Fruit fly (Drosophila melanogaster): ENCODE results near the gene H.

H gene

DNA sequence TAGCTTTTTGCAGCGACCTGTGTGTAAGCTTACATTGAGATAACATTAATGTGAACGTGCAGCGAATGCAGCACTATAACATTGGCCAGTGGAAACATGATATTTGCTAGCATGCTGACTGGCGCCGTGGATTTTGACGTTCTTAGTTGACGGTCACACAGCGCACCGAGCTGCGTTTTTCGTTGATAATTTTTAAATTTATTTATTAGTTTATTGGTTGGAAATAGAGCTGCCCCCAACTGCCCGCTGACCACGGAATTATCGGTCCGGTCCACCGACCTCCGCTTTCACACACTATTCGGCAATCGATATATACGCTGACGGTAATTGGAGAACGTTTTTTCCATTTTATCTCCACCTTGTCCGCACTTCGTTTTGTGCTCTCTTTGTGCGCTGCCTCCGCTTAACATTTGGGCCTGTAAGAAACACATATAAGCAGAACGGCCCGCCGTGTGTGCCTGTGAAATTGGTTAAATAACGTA lies at the start of gene H:
H (plus strand) TSS at position 134 of the 482 bp plus-strand sequence.
- TF ChIP-seq CG17801 (GFP tag; optimal IDR thresholded peaks at IDR 0.05; ENCODE audit: partially characterized antibody), result no peak

- no peak for TF ChIP-seq CG17801 (GFP tag; optimal IDR thresholded peaks at IDR 0.05; ENCODE audit: partially characterized antibody)
Measured at dm6 chr3R:20573326-20573725, 48.4 kb upstream of the H start.

DNA sequence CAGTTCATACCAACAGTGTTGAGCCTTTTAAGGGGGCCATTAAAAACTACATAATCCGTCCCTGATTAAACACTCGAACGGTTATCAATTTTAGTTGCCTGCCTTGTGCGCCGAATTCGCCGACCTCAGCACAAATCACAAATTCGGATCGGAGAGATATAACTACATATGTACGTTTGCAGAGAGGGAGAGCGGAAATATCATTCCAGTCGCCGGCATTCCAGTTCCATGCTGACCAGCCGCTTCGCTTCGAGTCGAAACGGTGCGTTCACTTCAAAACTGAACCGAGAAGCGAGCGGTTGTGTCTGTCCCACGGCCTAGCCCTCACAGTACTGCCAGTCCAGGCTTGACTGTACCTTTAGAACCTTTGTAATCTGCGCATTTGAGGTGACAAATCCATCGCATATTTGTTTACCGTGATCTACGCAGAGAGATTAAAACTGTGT lies 47.2 kb upstream of the H start:
- peak; percentile 70 for TF ChIP-seq CG17801 (GFP tag; optimal IDR thresholded peaks at IDR 0.05; ENCODE audit: partially characterized antibody)

DNA sequence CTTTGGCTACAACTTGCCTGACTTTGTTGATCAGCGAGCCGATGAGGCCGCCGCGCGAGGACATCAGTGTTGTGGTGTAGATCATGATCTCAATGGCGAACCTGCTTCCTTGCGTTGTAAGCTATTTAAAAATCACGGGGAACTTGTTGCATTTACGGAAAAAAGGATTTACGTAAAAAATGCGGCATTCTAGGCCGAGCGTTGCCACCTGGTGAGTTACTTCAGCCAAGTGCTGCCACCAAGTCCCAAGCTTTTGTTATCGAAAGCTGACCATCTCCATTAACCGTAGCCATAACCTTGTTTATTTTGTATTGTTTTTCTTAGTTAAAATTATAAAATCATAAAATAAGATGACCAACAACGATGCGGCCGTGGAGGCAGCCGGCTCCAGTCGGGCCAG lies 44.9 kb upstream of the H start, which contains the start of the genes TFAM and CG5412:
TFAM (minus strand) TSS at position 222 of the 400 bp plus-strand sequence.
CG5412 (plus strand) TSS at position 265 of the 400 bp plus-strand sequence.
- TF ChIP-seq CG17801 (GFP tag; optimal IDR thresholded peaks at IDR 0.05; ENCODE audit: partially characterized antibody), result no peak

dm6 chr3R:20579816-20580215 lies 41.9 kb upstream of the H start, which contains the start of the genes EloB and Srp14:
TSS of gene EloB (minus strand) at chr3R:20579850.
TSS of gene Srp14 (plus strand) at chr3R:20580115.
- peak; percentile 88 for TF ChIP-seq CG17801 (GFP tag; optimal IDR thresholded peaks at IDR 0.05; ENCODE audit: partially characterized antibody)

DNA sequence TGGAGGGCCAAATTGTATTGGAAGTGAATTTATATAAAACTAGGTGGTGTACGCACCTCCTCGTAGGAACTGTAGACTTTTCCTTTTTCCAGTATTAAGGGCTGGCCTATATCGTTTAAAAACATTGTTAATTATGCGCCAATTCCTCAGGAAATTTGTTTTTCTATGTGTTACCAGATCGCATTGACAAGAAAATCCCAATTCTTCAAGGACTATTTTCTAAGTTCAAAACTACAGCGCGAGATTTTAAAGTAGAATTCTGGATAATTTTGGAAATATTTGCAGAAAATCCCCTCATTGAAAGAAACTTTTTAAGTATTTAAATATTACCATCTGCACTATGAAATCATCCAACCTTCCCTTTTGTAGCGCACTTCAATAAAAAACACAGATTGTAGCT lies 40.4 kb upstream of the H start, which contains the start of gene CG34008:
CG34008 (minus strand) TSS at position 147 of the 400 bp plus-strand sequence.
- TF ChIP-seq CG17801 (GFP tag; optimal IDR thresholded peaks at IDR 0.05; ENCODE audit: partially characterized antibody), result no peak

dm6 chr3R:20585566-20585965 lies 36.2 kb upstream of the H start, which contains the start of gene CG16953:
TSS of gene CG16953 (minus strand) at chr3R:20585833.
- peak; percentile 40 for TF ChIP-seq CG17801 (GFP tag; optimal IDR thresholded peaks at IDR 0.05; ENCODE audit: partially characterized antibody)

dm6 chr3R:20586409-20586808 lies 35.3 kb upstream of the H start:
- no peak for TF ChIP-seq CG17801 (GFP tag; optimal IDR thresholded peaks at IDR 0.05; ENCODE audit: partially characterized antibody)

dm6 chr3R:20587630-20588479 lies 33.9 kb upstream of the H start, which contains the start of gene Septin2:
TSS of gene Septin2 (minus strand) at chr3R:20588356.
- peak; percentile 65 for TF ChIP-seq CG17801 (GFP tag; optimal IDR thresholded peaks at IDR 0.05; ENCODE audit: partially characterized antibody)

DNA sequence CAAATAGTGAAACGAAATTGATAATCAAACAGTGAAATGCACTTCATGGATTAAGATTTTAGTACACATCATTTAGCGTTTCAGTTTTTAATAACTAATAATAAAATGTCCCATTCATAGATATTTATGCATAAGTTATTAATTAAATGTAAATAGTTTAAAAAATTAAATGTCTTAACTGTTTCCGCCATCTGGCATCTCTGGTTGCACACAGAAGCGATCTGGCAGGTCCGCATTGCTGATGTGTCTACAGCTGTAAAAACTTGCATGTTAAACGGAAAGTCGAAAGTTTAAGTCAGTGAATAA lies 33.3 kb upstream of the H start, which contains the start of gene Srp72:
Srp72 (plus strand) TSS at position 232 of the 306 bp plus-strand sequence.
- peak; percentile 67 for TF ChIP-seq CG17801 (GFP tag; optimal IDR thresholded peaks at IDR 0.05; ENCODE audit: partially characterized antibody)

DNA sequence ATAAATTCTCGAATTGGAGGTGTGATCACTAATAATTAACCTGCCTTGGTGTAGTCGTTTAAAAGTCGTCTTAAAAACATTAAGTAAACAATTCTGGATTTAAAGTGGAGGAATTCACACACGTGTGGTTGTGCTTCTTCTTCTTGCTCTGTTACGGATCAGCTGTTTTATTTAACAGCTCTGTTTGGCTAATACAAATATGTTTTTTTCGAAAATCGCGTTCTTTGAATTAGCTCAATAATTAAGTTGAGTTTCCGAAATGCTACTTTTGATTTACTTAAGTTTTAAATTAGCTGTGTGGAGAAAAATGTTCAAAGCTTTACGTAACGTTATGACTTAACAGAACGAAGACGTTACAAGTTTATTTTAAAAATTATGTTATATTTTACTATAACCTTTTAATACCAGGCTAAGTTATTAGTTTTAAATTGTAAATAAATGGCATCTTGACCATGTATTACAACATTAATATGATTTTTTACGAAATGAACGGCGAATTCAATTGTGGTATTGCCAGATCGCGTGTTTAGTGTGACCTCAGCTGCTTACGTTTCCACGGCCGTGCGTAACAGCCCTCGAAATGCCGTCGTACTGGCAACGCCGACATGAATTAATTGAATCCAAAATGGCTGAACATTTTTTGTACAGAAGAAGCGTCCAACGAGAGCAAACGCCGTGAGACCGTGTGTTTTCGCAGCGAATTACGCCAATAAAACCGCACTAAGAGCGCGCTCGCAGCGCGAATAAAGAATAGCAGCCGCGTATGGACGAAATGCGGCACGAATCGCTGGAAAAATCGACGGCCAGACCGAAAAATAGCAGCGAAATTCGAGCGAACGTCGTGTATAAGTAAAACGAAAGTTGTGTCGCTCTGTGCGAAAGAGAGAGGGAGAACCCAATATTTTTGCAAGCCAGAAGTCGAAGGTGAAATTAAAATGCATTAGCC lies 28.9 kb upstream of the H start, which contains the start of the genes Pus1 and bon:
Pus1 (minus strand) TSS at position 155 of the 946 bp plus-strand sequence.
bon (plus strand) TSS at position 623 of the 946 bp plus-strand sequence.
- TF ChIP-seq CG17801 (GFP tag; optimal IDR thresholded peaks at IDR 0.05; ENCODE audit: partially characterized antibody), result peak; percentile 35

dm6 chr3R:20593463-20593838 lies 28.3 kb upstream of the H start:
- TF ChIP-seq CG17801 (GFP tag; optimal IDR thresholded peaks at IDR 0.05; ENCODE audit: partially characterized antibody), result no peak

- peak; percentile 89 for TF ChIP-seq CG17801 (GFP tag; optimal IDR thresholded peaks at IDR 0.05; ENCODE audit: partially characterized antibody)
Measured at dm6 chr3R:20594194-20595144, 27.3 kb upstream of the H start.

All from ovary, adult (tissue).